Fruit fly (Drosophila melanogaster) whole organism, adult: ENCODE measurements around the gene CG17746.

ENCODE experiments used
- CG12768 ChIP-seq: fragments of 200-800 bp; sonication (Bioruptor generic); optimal IDR thresholded peaks from 2 replicates; lab custom pipeline; 2017; ENCODE audit warnings: missing biosample characterization, missing genetic modification characterization, mild to moderate bottlenecking, moderate library complexity, missing genetic modification reagents
- CG14711 ChIP-seq: fragments of 200-800 bp; sonication (Bioruptor generic); optimal IDR thresholded peaks from 2 replicates; lab custom pipeline; 2018; ENCODE audit warnings: missing biosample characterization, mild to moderate bottlenecking, missing genetic modification characterization, moderate library complexity
- CG33017 ChIP-seq: fragments of 200-800 bp; sonication (Bioruptor generic); optimal IDR thresholded peaks from 2 replicates; lab custom pipeline; 2018; ENCODE audit warnings: missing biosample characterization, mild to moderate bottlenecking, missing genetic modification characterization, moderate library complexity
- CG7045 ChIP-seq: fragments of 200-800 bp; sonication (Bioruptor generic); optimal IDR thresholded peaks from 2 replicates; lab custom pipeline; 2017; ENCODE audit warnings: missing biosample characterization, mild to moderate bottlenecking, missing genetic modification characterization
- Clk ChIP-seq: fragments of 200-800 bp; sonication (Bioruptor generic); optimal IDR thresholded peaks from 2 replicates; lab custom pipeline; 2017; ENCODE audit warnings: missing biosample characterization, missing genetic modification characterization
- Crg-1 ChIP-seq: fragments of 200-800 bp; sonication (Bioruptor generic); optimal IDR thresholded peaks from 2 replicates; lab custom pipeline; 2016; ENCODE audit warnings: missing biosample characterization, missing genetic modification characterization
- Mnt ChIP-seq: fragments of 200-800 bp; sonication (Bioruptor generic); optimal IDR thresholded peaks from 2 replicates; lab custom pipeline; 2016; ENCODE audit warnings: missing biosample characterization, mild to moderate bottlenecking, missing genetic modification characterization
- cic ChIP-seq: fragments of 200-800 bp; sonication (Bioruptor generic); optimal IDR thresholded peaks from 2 replicates; lab custom pipeline; 2017; ENCODE audit warnings: missing biosample characterization, mild to moderate bottlenecking, missing genetic modification characterization, moderate library complexity
- cnc ChIP-seq, 2 experiments: fragments of >200 bp; optimal IDR thresholded peaks; 2 replicates each; lab custom pipeline; 2017
- kay ChIP-seq: fragments of 200-800 bp; sonication (Bioruptor generic); peaks from one replicate; lab custom pipeline; 2016; ENCODE audit warnings: missing biosample characterization, missing genetic modification characterization, borderline replicate concordance
- ovo ChIP-seq: fragments of 200-800 bp; sonication (Bioruptor generic); optimal IDR thresholded peaks from 2 replicates; lab custom pipeline; 2016; ENCODE audit warnings: missing biosample characterization, missing genetic modification characterization
- pad ChIP-seq: fragments of 200-800 bp; sonication (Bioruptor generic); optimal IDR thresholded peaks from 3 replicates; lab custom pipeline; 2017; ENCODE audit warnings: missing biosample characterization, missing genetic modification characterization, mild to moderate bottlenecking, moderate library complexity, missing genetic modification reagents
- tj ChIP-seq: fragments of 200-800 bp; sonication (Bioruptor generic); optimal IDR thresholded peaks from 3 replicates; lab custom pipeline; 2017; ENCODE audit warnings: missing biosample characterization, mild to moderate bottlenecking, missing genetic modification characterization, moderate library complexity
- toe ChIP-seq: fragments of 200-800 bp; sonication (Bioruptor generic); optimal IDR thresholded peaks from 2 replicates; lab custom pipeline; 2016; ENCODE audit warnings: missing biosample characterization, missing genetic modification characterization

CG17746 gene

dm6 chr3L:3189647-3190046 is 49.7 kb downstream of the CG17746 start, which contains the start of the genes CG42525 and CG14958:
CG42525 (minus strand) TSS chr3L:3189747.
CG14958 (plus strand) TSS chr3L:3189978.
- no peak for TF ChIP-seq Clk
- no peak for TF ChIP-seq cic
- no peak for TF ChIP-seq Crg-1 (GFP tag; lab: Kevin White, UChicago)
- no peak for TF ChIP-seq cnc (optimal IDR thresholded peaks at IDR 0.05; lab: Kevin White, UChicago)
- TF ChIP-seq CG14711, result no peak
- TF ChIP-seq Mnt (GFP tag; lab: Kevin White, UChicago), result no peak
- TF ChIP-seq CG12768 (GFP tag; lab: Kevin White, UChicago), result no peak
- TF ChIP-seq tj, result no peak
- TF ChIP-seq ovo (GFP tag; lab: Kevin White, UChicago), result no peak
- no peak for TF ChIP-seq CG7045
- TF ChIP-seq toe, result no peak
- no peak for TF ChIP-seq kay (GFP tag; lab: Kevin White, UChicago)
- TF ChIP-seq pad, result no peak
- TF ChIP-seq CG33017 (tag; lab: Kevin White, UChicago), result no peak

- peak; percentile 11 for TF ChIP-seq CG12768 (GFP tag; lab: Kevin White, UChicago)
- TF ChIP-seq CG7045, result peak; percentile 55
- TF ChIP-seq Clk, result no peak
These were observed 52.1 kb downstream of the CG17746 start, which contains the start of gene CG14957 for dm6 chr3L:3187263-3187662. CG14957 (plus strand) TSS chr3L:3187563.
